Worm (Caenorhabditis elegans): ENCODE data around the gene F11C1.7.

- TF ChIP-seq vab-15 (tag; optimal IDR thresholded peaks at IDR 0.05): no peak
- TF ChIP-seq lsy-2 (tag; optimal IDR thresholded peaks at IDR 0.05): no peak
- no peak for TF ChIP-seq ztf-4 (tag; optimal IDR thresholded peaks at IDR 0.05)
- no peak for TF ChIP-seq mep-1 (tag; optimal IDR thresholded peaks at IDR 0.05)
- no peak for TF ChIP-seq nhr-19 (GFP tag; conservative IDR thresholded peaks at IDR 0.05)
- no peak for TF ChIP-seq ceh-82 (tag; optimal IDR thresholded peaks at IDR 0.05)
- TF ChIP-seq mdl-1 (tag; optimal IDR thresholded peaks at IDR 0.05): no peak
- no peak for TF ChIP-seq egl-27 (tag; optimal IDR thresholded peaks at IDR 0.05)
- no peak for TF ChIP-seq hlh-17 (GFP tag; optimal IDR thresholded peaks at IDR 0.05; ENCODE audit: borderline replicate concordance)
- no peak for TF ChIP-seq aly-2 (tag; optimal IDR thresholded peaks at IDR 0.05)
- no peak for TF ChIP-seq nhr-237 (tag; optimal IDR thresholded peaks at IDR 0.05)
Observed at ce11 chrX:12951175-12951574, 38.0 kb upstream of the F11C1.7 start.

Data from whole organism, L1 larva.